Fruit fly (Drosophila melanogaster) whole organism, embryonic: ENCODE measurements around the gene ArfGAP1.
A peak's percentile ranks its signal among the peaks of the same experiment; 100 is the strongest.

ENCODE experiments used
- Bdp1 ChIP-seq: fragments of 200-800 bp; sonication (Bioruptor generic); optimal IDR thresholded peaks from 3 replicates; lab custom pipeline; 2016; ENCODE audit warnings: missing biosample characterization, missing genetic modification characterization
- CG1024 ChIP-seq: fragments of 200-800 bp; sonication (Bioruptor generic); IDR thresholded peaks from 2 replicates; pipeline ENCODE4 v1.3.6; 2022; ENCODE audit warnings: missing biosample characterization, missing genetic modification characterization
- CG10267 ChIP-seq: fragments of 200-800 bp; sonication (Bioruptor generic); optimal IDR thresholded peaks from 2 replicates; lab custom pipeline; 2018; ENCODE audit warnings: missing biosample characterization, mild to moderate bottlenecking, missing genetic modification characterization, moderate library complexity
- CG10462 ChIP-seq: fragments of 200-800 bp; sonication (Bioruptor generic); optimal IDR thresholded peaks from 2 replicates; lab custom pipeline; 2016; ENCODE audit warnings: missing biosample characterization, missing genetic modification characterization
- CG10979 ChIP-seq: fragments of 200-800 bp; sonication (Bioruptor generic); optimal IDR thresholded peaks from 2 replicates; lab custom pipeline; 2018; ENCODE audit warnings: missing biosample characterization, mild to moderate bottlenecking, missing genetic modification characterization, moderate library complexity
- CG11085 ChIP-seq: fragments of 200-800 bp; sonication (Bioruptor generic); IDR thresholded peaks from 2 replicates; pipeline ENCODE4 v1.3.6; 2022; ENCODE audit warnings: missing biosample characterization, missing genetic modification characterization
- CG12659 ChIP-seq: fragments of 200-800 bp; sonication (Bioruptor generic); optimal IDR thresholded peaks from 3 replicates; lab custom pipeline; 2017; ENCODE audit warnings: mild to moderate bottlenecking, missing biosample characterization, missing genetic modification reagents, missing genetic modification characterization
- CG13424 ChIP-seq: fragments of 200-800 bp; sonication (Bioruptor generic); optimal IDR thresholded peaks from 2 replicates; lab custom pipeline; 2019; ENCODE audit warnings: missing biosample characterization, mild to moderate bottlenecking, missing genetic modification characterization, moderate library complexity
- CG13894 ChIP-seq: fragments of 200-800 bp; sonication (Bioruptor generic); optimal IDR thresholded peaks from 3 replicates; lab custom pipeline; 2018; ENCODE audit warnings: missing biosample characterization, mild to moderate bottlenecking, missing genetic modification characterization, moderate library complexity
- CG14014 ChIP-seq: fragments of 200-800 bp; sonication (Bioruptor generic); IDR thresholded peaks from 2 replicates; pipeline ENCODE4 v1.3.6; 2022; ENCODE audit warnings: missing biosample characterization, missing genetic modification characterization
- CG14710 ChIP-seq: fragments of 200-800 bp; sonication (Bioruptor generic); optimal IDR thresholded peaks from 3 replicates; lab custom pipeline; 2019; ENCODE audit warnings: missing biosample characterization, mild to moderate bottlenecking, missing genetic modification characterization, moderate library complexity
- CG17568 ChIP-seq: fragments of 200-800 bp; sonication (Bioruptor generic); optimal IDR thresholded peaks from 2 replicates; lab custom pipeline; 2018; ENCODE audit warnings: missing biosample characterization, mild to moderate bottlenecking, missing genetic modification characterization, moderate library complexity
- CG18764 ChIP-seq: fragments of 200-800 bp; sonication (Bioruptor generic); optimal IDR thresholded peaks from 3 replicates; lab custom pipeline; 2016; ENCODE audit warnings: missing biosample characterization, missing genetic modification characterization
- CG2889 ChIP-seq: fragments of 200-800 bp; sonication (Bioruptor generic); IDR thresholded peaks from 3 replicates; pipeline ENCODE4 v1.3.6; 2022; ENCODE audit warnings: missing biosample characterization, missing genetic modification characterization
- CG33557 ChIP-seq: fragments of 200-800 bp; sonication (Bioruptor generic); optimal IDR thresholded peaks from 2 replicates; lab custom pipeline; 2019; ENCODE audit warnings: missing biosample characterization, mild to moderate bottlenecking, missing genetic modification characterization, moderate library complexity
- CG34224 ChIP-seq: fragments of 200-800 bp; sonication (Bioruptor generic); IDR thresholded peaks from 3 replicates; pipeline ENCODE4 v1.3.6; 2022; ENCODE audit warnings: missing biosample characterization, missing genetic modification characterization; ENCODE audit not compliant: partially characterized antibody
- CG34376 ChIP-seq: fragments of 200-800 bp; sonication (Bioruptor generic); optimal IDR thresholded peaks from 2 replicates; lab custom pipeline; 2018; ENCODE audit warnings: missing biosample characterization, mild to moderate bottlenecking, missing genetic modification characterization
- CG4282 ChIP-seq: fragments of 200-800 bp; sonication (Bioruptor generic); optimal IDR thresholded peaks from 2 replicates; lab custom pipeline; 2016; ENCODE audit warnings: missing biosample characterization, missing genetic modification characterization
- CG5245 ChIP-seq: fragments of 200-800 bp; sonication (Bioruptor generic); optimal IDR thresholded peaks from 3 replicates; lab custom pipeline; 2016; ENCODE audit warnings: missing biosample characterization, missing genetic modification characterization
- CG5953 ChIP-seq: fragments of 200-800 bp; sonication (Bioruptor generic); IDR thresholded peaks from 2 replicates; pipeline ENCODE4 v1.3.6; 2022; ENCODE audit warnings: missing biosample characterization, missing genetic modification characterization
- CG6689 ChIP-seq: fragments of 200-800 bp; sonication (Bioruptor generic); IDR thresholded peaks from 2 replicates; pipeline ENCODE4 v1.3.6; 2022; ENCODE audit warnings: missing biosample characterization, missing genetic modification characterization
- CG8924 ChIP-seq: fragments of 200-800 bp; optimal IDR thresholded peaks from 3 replicates; lab custom pipeline; 2019; ENCODE audit warnings: missing biosample characterization, mild to moderate bottlenecking, missing genetic modification characterization, moderate library complexity
- CG8944 ChIP-seq: fragments of 200-800 bp; sonication (Bioruptor generic); optimal IDR thresholded peaks from 3 replicates; lab custom pipeline; 2016; ENCODE audit warnings: missing biosample characterization, missing genetic modification characterization
- CG9797 ChIP-seq: fragments of 200-800 bp; sonication (Bioruptor generic); optimal IDR thresholded peaks from 3 replicates; lab custom pipeline; 2018; ENCODE audit warnings: missing biosample characterization, mild to moderate bottlenecking, missing genetic modification characterization
- CHES-1-like ChIP-seq: fragments of 200-800 bp; sonication (Bioruptor generic); optimal IDR thresholded peaks from 2 replicates; lab custom pipeline; 2016; ENCODE audit warnings: missing biosample characterization, missing genetic modification characterization
- CTCF ChIP-seq: fragments of 200-800 bp; sonication (Bioruptor generic); optimal IDR thresholded peaks from 2 replicates; lab custom pipeline; 2017; ENCODE audit warnings: missing biosample characterization, mild to moderate bottlenecking, missing genetic modification characterization, moderate library complexity
- D19B ChIP-seq: fragments of 200-800 bp; sonication (Bioruptor generic); optimal IDR thresholded peaks from 2 replicates; lab custom pipeline; 2017; ENCODE audit warnings: missing biosample characterization, mild to moderate bottlenecking, missing genetic modification characterization
- Dek ChIP-seq: fragments of 200-800 bp; sonication (Bioruptor generic); optimal IDR thresholded peaks from 3 replicates; lab custom pipeline; 2019; ENCODE audit warnings: missing biosample characterization, mild to moderate bottlenecking, missing genetic modification characterization, moderate library complexity
- Gug ChIP-seq: fragments of 200-800 bp; sonication (Bioruptor generic); IDR thresholded peaks from 4 replicates; pipeline ENCODE4 v1.3.6; 2022; ENCODE audit warnings: missing biosample characterization, missing genetic modification characterization
- HLH54F ChIP-seq: fragments of 200-800 bp; sonication (Bioruptor generic); optimal IDR thresholded peaks from 3 replicates; lab custom pipeline; 2016; ENCODE audit warnings: missing biosample characterization, missing genetic modification characterization
- HmgD ChIP-seq: fragments of 200-800 bp; sonication (Bioruptor generic); optimal IDR thresholded peaks from 3 replicates; lab custom pipeline; 2016; ENCODE audit warnings: missing biosample characterization, missing genetic modification characterization
- Hr3 ChIP-seq: fragments of 200-800 bp; sonication (Bioruptor generic); optimal IDR thresholded peaks from 3 replicates; lab custom pipeline; 2016; ENCODE audit warnings: missing biosample characterization, missing genetic modification characterization
- Mrtf ChIP-seq: fragments of 200-800 bp; sonication (Bioruptor generic); IDR thresholded peaks from 3 replicates; pipeline ENCODE4 v1.3.6; 2022; ENCODE audit warnings: missing biosample characterization, missing genetic modification characterization
- Ravus ChIP-seq: fragments of 200-800 bp; sonication (Bioruptor generic); IDR thresholded peaks from 2 replicates; pipeline ENCODE4 v1.3.6; 2022; ENCODE audit warnings: missing biosample characterization, missing genetic modification characterization
- ara ChIP-seq: fragments of 200-800 bp; sonication (Bioruptor generic); IDR thresholded peaks from 2 replicates; pipeline ENCODE4 v1.3.6; 2022; ENCODE audit warnings: missing biosample characterization, missing genetic modification characterization
- bbx ChIP-seq: fragments of 200-800 bp; sonication (Bioruptor generic); IDR thresholded peaks from 2 replicates; pipeline ENCODE4 v1.3.6; 2022; ENCODE audit warnings: missing biosample characterization, missing genetic modification characterization; ENCODE audit not compliant: partially characterized antibody
- cas ChIP-seq: fragments of 200-800 bp; sonication (Bioruptor generic); IDR thresholded peaks from 2 replicates; pipeline ENCODE4 v1.3.6; 2022; ENCODE audit warnings: missing biosample characterization, missing genetic modification characterization
- cato ChIP-seq: fragments of 200-800 bp; sonication (Bioruptor generic); optimal IDR thresholded peaks from 2 replicates; lab custom pipeline; 2016; ENCODE audit warnings: missing biosample characterization, missing genetic modification characterization, borderline replicate concordance
- en ChIP-seq: fragments of 200-800 bp; sonication (Bioruptor generic); optimal IDR thresholded peaks from 2 replicates; lab custom pipeline; 2016; ENCODE audit warnings: missing biosample characterization, missing genetic modification characterization
- eyg ChIP-seq: fragments of 200-800 bp; sonication (Bioruptor generic); optimal IDR thresholded peaks from 3 replicates; lab custom pipeline; 2016; ENCODE audit warnings: missing biosample characterization, missing genetic modification characterization
- ftz-f1 ChIP-seq: fragments of 200-800 bp; sonication (Bioruptor generic); optimal IDR thresholded peaks from 2 replicates; lab custom pipeline; 2016; ENCODE audit warnings: missing biosample characterization, missing genetic modification characterization
- grn ChIP-seq: fragments of 200-800 bp; sonication (Bioruptor generic); optimal IDR thresholded peaks from 3 replicates; lab custom pipeline; 2017; ENCODE audit warnings: missing biosample characterization, missing genetic modification characterization
- lbe ChIP-seq: fragments of 200-800 bp; sonication (Bioruptor generic); optimal IDR thresholded peaks from 2 replicates; lab custom pipeline; 2016; ENCODE audit warnings: missing biosample characterization, mild to moderate bottlenecking, missing genetic modification characterization
- nau ChIP-seq: fragments of 200-800 bp; sonication (Bioruptor generic); optimal IDR thresholded peaks from 3 replicates; lab custom pipeline; 2017; ENCODE audit warnings: missing biosample characterization, mild to moderate bottlenecking, missing genetic modification characterization, missing genetic modification reagents
- pita ChIP-seq: fragments of 200-800 bp; sonication (Bioruptor generic); optimal IDR thresholded peaks from 2 replicates; lab custom pipeline; 2017; ENCODE audit warnings: missing biosample characterization, mild to moderate bottlenecking, missing genetic modification characterization
- pnt ChIP-seq: fragments of 200-800 bp; sonication (Bioruptor generic); optimal IDR thresholded peaks from 3 replicates; lab custom pipeline; 2016; ENCODE audit warnings: missing biosample characterization, missing genetic modification characterization
- pros ChIP-seq: fragments of 200-800 bp; sonication (Bioruptor generic); optimal IDR thresholded peaks from 3 replicates; lab custom pipeline; 2019; ENCODE audit warnings: missing biosample characterization, mild to moderate bottlenecking, missing genetic modification characterization, moderate library complexity
- pum ChIP-seq: fragments of 200-800 bp; sonication (Bioruptor generic); optimal IDR thresholded peaks from 2 replicates; lab custom pipeline; 2016; ENCODE audit warnings: missing biosample characterization, missing genetic modification characterization
- salm ChIP-seq: fragments of 200-800 bp; sonication (Bioruptor generic); optimal IDR thresholded peaks from 2 replicates; lab custom pipeline; 2018; ENCODE audit warnings: missing biosample characterization, mild to moderate bottlenecking, missing genetic modification characterization
- sisA ChIP-seq: fragments of 200-800 bp; sonication (Bioruptor generic); IDR thresholded peaks from 2 replicates; pipeline ENCODE4 v1.3.6; 2022; ENCODE audit warnings: missing biosample characterization, missing genetic modification characterization
- sr ChIP-seq: fragments of 200-800 bp; sonication (Bioruptor generic); IDR thresholded peaks from 3 replicates; pipeline ENCODE4 v1.3.6; 2022; ENCODE audit warnings: missing biosample characterization, missing genetic modification characterization

ArfGAP1 gene

DNA sequence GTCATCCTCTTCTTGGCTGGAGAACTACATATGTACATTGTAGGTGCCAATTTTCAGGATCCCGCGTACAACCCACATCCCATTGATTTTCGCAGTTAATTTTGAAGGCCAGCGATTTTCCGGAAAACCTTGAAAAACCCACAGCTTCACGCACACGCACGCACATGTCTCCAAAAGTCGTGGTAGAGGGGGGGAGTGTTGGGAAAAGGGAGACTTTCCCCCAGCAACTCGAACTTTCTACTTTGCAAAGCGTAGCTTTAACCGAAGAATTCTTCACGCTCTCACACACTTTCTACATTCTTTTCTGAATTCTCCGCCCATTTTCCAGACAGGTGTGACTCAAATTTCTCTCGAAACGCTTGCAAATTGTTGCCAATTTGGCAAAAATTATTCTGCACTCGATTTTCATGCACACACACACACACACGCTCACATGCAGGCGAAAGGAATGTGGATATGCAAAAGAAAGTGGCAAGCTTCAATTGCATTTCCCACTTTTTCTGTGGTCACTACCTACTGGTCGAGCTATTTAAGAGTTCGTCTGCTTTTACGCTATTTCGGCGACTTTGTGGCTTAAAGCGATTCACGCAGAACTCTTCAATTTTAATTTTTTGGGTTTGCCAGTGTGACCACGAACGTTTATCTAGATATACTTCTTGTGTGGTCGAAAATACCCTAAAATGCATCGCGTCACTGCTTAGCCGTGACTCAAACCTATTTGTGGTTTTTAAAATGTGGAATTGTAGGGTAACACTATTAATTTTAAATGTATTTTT, 3.0 kb downstream of the ArfGAP1 start, which contains the start of gene SCaMC (continued):
- TF ChIP-seq CG8944 (GFP tag; lab: Kevin White, UChicago) (no peak), sr (GFP tag; lab: Robert Waterston, UW) (no peak), CG10267 (tag; lab: Kevin White, UChicago) (peak; percentile 61), nau (no peak), CG34224 (GFP tag; lab: Robert Waterston, UW) (no peak), CG8924 (peak; percentile 37), CG14710 (tag; lab: Kevin White, UChicago) (peak; percentile 98), Mrtf (GFP tag; lab: Robert Waterston, UW) (no peak), ftz-f1 (GFP tag; lab: Kevin White, UChicago) (no peak), sisA (GFP tag; lab: Robert Waterston, UW) (no peak), Ravus (GFP tag; lab: Robert Waterston, UW) (no peak), lbe (GFP tag; lab: Kevin White, UChicago) (peak; percentile 48), CG6689 (no peak), ara (GFP tag; lab: Robert Waterston, UW) (no peak), cato (no peak), grn (no peak), HLH54F (no peak), pita (peak; percentile 73), salm (tag; lab: Kevin White, UChicago) (no peak), eyg (GFP tag; lab: Kevin White, UChicago) (no peak), HmgD (GFP tag; lab: Kevin White, UChicago) (peak; percentile 20), pum (GFP tag; lab: Kevin White, UChicago) (no peak), bbx (GFP tag; lab: Robert Waterston, UW) (no peak), CG5245 (GFP tag; lab: Kevin White, UChicago) (no peak), cas (GFP tag; lab: Robert Waterston, UW) (no peak), Bdp1 (no peak), CG14014 (GFP tag; lab: Robert Waterston, UW) (no peak), CHES-1-like (GFP tag; lab: Kevin White, UChicago) (peak; percentile 32), CG9797 (peak; percentile 97), CG12659 (peak; percentile 82), D19B (GFP tag; lab: Kevin White, UChicago) (no peak), CG10979 (tag; lab: Kevin White, UChicago) (no peak), CG4282 (GFP tag; lab: Kevin White, UChicago) (no peak), Dek (tag; lab: Kevin White, UChicago) (peak; percentile 38), CG1024 (no peak), pros (GFP tag; lab: Kevin White, UChicago) (no peak), CG2889 (GFP tag; lab: Robert Waterston, UW) (no peak), pnt (GFP tag; lab: Kevin White, UChicago) (no peak), Gug (GFP tag; lab: Robert Waterston, UW) (no peak), Hr3 (GFP tag; lab: Kevin White, UChicago) (no peak), CG34376 (GFP tag; lab: Kevin White, UChicago) (peak; percentile 65), CTCF (GFP tag; lab: Kevin White, UChicago) (no peak), CG10462 (GFP tag; lab: Kevin White, UChicago) (no peak), en (GFP tag; lab: Kevin White, UChicago) (no peak), CG11085 (GFP tag; lab: Robert Waterston, UW) (no peak), CG13894 (tag; lab: Kevin White, UChicago) (no peak), CG13424 (tag; lab: Kevin White, UChicago) (no peak), CG18764 (GFP tag; lab: Kevin White, UChicago) (no peak), CG17568 (no peak), CG33557 (GFP tag; lab: Kevin White, UChicago) (no peak), CG5953 (GFP tag; lab: Robert Waterston, UW) (no peak)
